Worm (Caenorhabditis elegans): ENCODE data around the gene F19H8.2.

ce11 chrII:14578013-14578412 is 27.7 kb downstream of the F19H8.2 start, which contains the start of gene nspb-7:
- TF ChIP-seq dao-5 (tag; optimal IDR thresholded peaks at IDR 0.05), result no peak
- TF ChIP-seq him-1 (tag; optimal IDR thresholded peaks at IDR 0.05), result no peak
